Worm (Caenorhabditis elegans): ENCODE measurements around the gene anoh-1.

Gene anoh-1

DNA sequence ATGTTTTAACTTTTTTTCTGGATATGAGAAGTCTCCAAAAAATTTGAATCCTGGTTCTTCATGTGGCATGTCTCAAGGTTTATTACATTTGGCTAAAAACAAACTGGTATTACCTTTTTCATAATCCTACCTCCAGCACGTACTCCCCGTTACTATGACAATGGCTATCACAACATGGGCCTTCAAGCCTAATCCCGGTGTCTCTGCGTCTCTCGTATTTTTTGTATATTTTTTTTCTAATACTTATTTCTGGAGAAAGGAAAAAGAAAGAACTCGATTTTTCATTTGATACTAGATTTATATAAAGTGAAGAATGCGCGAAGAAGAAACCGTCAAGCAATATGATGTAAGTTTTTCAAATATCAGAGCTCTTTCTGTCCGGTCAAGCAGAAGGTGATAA, at the start of gene anoh-1:
anoh-1 (plus strand) TSS at position 301 of the 400 bp plus-strand sequence.
- TF ChIP-seq zim-3 (tag; optimal IDR thresholded peaks at IDR 0.05) (no peak), nhr-90 (tag; optimal IDR thresholded peaks at IDR 0.05) (no peak), nhr-80 (tag; optimal IDR thresholded peaks at IDR 0.05) (no peak), repo-1 (tag; optimal IDR thresholded peaks at IDR 0.05) (no peak), attf-6 (GFP tag; IDR thresholded peaks at IDR 0.05) (no peak), F57A8.1 (GFP tag; optimal IDR thresholded peaks at IDR 0.05) (no peak), dpl-1 (GFP tag; optimal IDR thresholded peaks at IDR 0.05) (no peak), F49E8.2 (tag; optimal IDR thresholded peaks at IDR 0.05; ENCODE audit: insufficient read depth) (no peak), F22D6.2 (tag; optimal IDR thresholded peaks at IDR 0.05) (no peak), unc-130 (GFP tag; optimal IDR thresholded peaks at IDR 0.05) (no peak)

- no peak for TF ChIP-seq athp-1 (tag; optimal IDR thresholded peaks at IDR 0.05)
Observed at ce11 chrIII:13201079-13201478, 45.3 kb upstream of the anoh-1 start.

ce11 chrIII:13201901-13202300, 44.5 kb upstream of the anoh-1 start:
- TF ChIP-seq lsl-1 (GFP tag; optimal IDR thresholded peaks at IDR 0.05) (no peak), Y79H2A.3 (GFP tag; conservative IDR thresholded peaks at IDR 0.05) (no peak), F10E7.11 (tag; optimal IDR thresholded peaks at IDR 0.05) (no peak), Y53G8AR.9 (GFP tag; conservative IDR thresholded peaks at IDR 0.05) (no peak), D2030.7 (GFP tag; IDR thresholded peaks at IDR 0.05) (no peak), unc-62 (GFP tag; optimal IDR thresholded peaks at IDR 0.05) (no peak), bed-1 (GFP tag; IDR thresholded peaks at IDR 0.05) (no peak), ztf-25 (GFP tag; IDR thresholded peaks at IDR 0.05) (no peak), repo-1 (tag; optimal IDR thresholded peaks at IDR 0.05) (no peak), F49E8.2 (tag; optimal IDR thresholded peaks at IDR 0.05; ENCODE audit: insufficient read depth) (no peak), chd-7 (tag; optimal IDR thresholded peaks at IDR 0.05) (no peak)

ce11 chrIII:13204682-13205081, 41.7 kb upstream of the anoh-1 start, which contains the start of gene Y39E4B.11:
Gene Y39E4B.11, plus strand, starts transcription at chrIII:13204982.
- TF ChIP-seq ztf-28 (GFP tag; IDR thresholded peaks at IDR 0.05) (no peak), fkh-3 (tag; optimal IDR thresholded peaks at IDR 0.05) (no peak), lin-40 (tag; optimal IDR thresholded peaks at IDR 0.05) (no peak), ztf-25 (GFP tag; IDR thresholded peaks at IDR 0.05) (no peak), F23B12.7 (tag; optimal IDR thresholded peaks at IDR 0.05; ENCODE audit: insufficient read depth) (no peak), xnd-1 (tag; optimal IDR thresholded peaks at IDR 0.05) (no peak), nfyb-1 (GFP tag; IDR thresholded peaks at IDR 0.05) (0 out of 2 replicates have a peak, but pooled peaks have one; percentile 34), B0261.1 (tag; optimal IDR thresholded peaks at IDR 0.05) (no peak)

DNA sequence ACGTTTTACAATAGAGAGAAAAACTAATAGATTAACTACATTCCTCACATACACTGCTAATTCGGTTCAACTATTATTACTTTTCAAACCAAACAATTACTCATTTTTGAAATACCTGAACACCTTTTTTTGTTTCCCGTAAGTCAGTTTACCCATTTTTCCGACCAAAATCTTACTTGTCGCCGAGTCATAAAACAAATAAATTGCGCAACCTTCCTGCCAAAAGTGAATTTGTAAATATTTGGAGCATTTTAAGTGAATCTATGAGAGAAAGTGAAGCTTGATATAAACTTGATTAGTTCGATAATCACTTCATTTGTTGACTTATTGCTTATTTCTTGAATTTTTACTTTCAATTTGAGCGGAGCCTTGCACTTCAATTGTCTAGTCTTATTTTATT, 37.4 kb upstream of the anoh-1 start:
- TF ChIP-seq chd-7 (tag; optimal IDR thresholded peaks at IDR 0.05), result no peak
- no peak for TF ChIP-seq hlh-12 (tag; optimal IDR thresholded peaks at IDR 0.05)
- no peak for TF ChIP-seq let-526 (GFP tag; IDR thresholded peaks at IDR 0.05)
- TF ChIP-seq unc-130 (GFP tag; optimal IDR thresholded peaks at IDR 0.05), result no peak
- TF ChIP-seq athp-1 (tag; optimal IDR thresholded peaks at IDR 0.05), result no peak
- no peak for TF ChIP-seq lsy-27 (tag; optimal IDR thresholded peaks at IDR 0.05; ENCODE audit: borderline replicate concordance, insufficient read depth)
- TF ChIP-seq Y79H2A.3 (GFP tag; conservative IDR thresholded peaks at IDR 0.05), result no peak
- no peak for TF ChIP-seq lir-1 (GFP tag; conservative IDR thresholded peaks at IDR 0.05)
- no peak for TF ChIP-seq B0336.3 (GFP tag; IDR thresholded peaks at IDR 0.05)
- no peak for TF ChIP-seq nhr-80 (tag; optimal IDR thresholded peaks at IDR 0.05)
- TF ChIP-seq repo-1 (tag; optimal IDR thresholded peaks at IDR 0.05), result no peak
- no peak for TF ChIP-seq rec-8 (tag; optimal IDR thresholded peaks at IDR 0.05)
- TF ChIP-seq tbx-9 (tag; optimal IDR thresholded peaks at IDR 0.05; ENCODE audit: borderline replicate concordance), result no peak
- no peak for TF ChIP-seq zim-3 (tag; optimal IDR thresholded peaks at IDR 0.05)
- no peak for TF ChIP-seq K11D2.4 (GFP tag; IDR thresholded peaks at IDR 0.05)
- no peak for TF ChIP-seq snpc-1.1 (tag; optimal IDR thresholded peaks at IDR 0.05; ENCODE audit: insufficient read depth)
